Fruit fly (Drosophila melanogaster) whole organism, embryonic: ENCODE results near the gene alphaSnap.

Experiments
- CG15269 ChIP-seq: fragments of 200-800 bp; sonication (Bioruptor generic); optimal IDR thresholded peaks from 2 replicates; lab custom pipeline; 2018; ENCODE audit warnings: missing biosample characterization, mild to moderate bottlenecking, missing genetic modification characterization, moderate library complexity
- pho ChIP-seq: fragments of 200-800 bp; sonication (Bioruptor generic); optimal IDR thresholded peaks from 2 replicates; lab custom pipeline; 2016; ENCODE audit warnings: missing biosample characterization, missing genetic modification characterization

- TF ChIP-seq CG15269 (tag; lab: Kevin White, UChicago) (no peak), pho (GFP tag; lab: Kevin White, UChicago) (no peak)
Observed at dm6 chr3L:20320044-20320443, 6.6 kb downstream of the alphaSnap start.
